Worm (Caenorhabditis elegans) whole organism, L4/young adult: ENCODE data around the gene ZK1307.7.

ENCODE experiments used
- W03F9.2 ChIP-seq: fragments of 150-350 bp; optimal IDR thresholded peaks from 2 replicates; lab custom pipeline; 2014; ENCODE audit warnings: missing biosample characterization, missing genetic modification characterization
- him-1 ChIP-seq: sonication (generic microtip); optimal IDR thresholded peaks from 2 replicates; lab custom pipeline; 2016; ENCODE audit warnings: missing genotype, missing genetic modification reagents, missing genetic modification characterization, missing compliant biosample characterization

DNA sequence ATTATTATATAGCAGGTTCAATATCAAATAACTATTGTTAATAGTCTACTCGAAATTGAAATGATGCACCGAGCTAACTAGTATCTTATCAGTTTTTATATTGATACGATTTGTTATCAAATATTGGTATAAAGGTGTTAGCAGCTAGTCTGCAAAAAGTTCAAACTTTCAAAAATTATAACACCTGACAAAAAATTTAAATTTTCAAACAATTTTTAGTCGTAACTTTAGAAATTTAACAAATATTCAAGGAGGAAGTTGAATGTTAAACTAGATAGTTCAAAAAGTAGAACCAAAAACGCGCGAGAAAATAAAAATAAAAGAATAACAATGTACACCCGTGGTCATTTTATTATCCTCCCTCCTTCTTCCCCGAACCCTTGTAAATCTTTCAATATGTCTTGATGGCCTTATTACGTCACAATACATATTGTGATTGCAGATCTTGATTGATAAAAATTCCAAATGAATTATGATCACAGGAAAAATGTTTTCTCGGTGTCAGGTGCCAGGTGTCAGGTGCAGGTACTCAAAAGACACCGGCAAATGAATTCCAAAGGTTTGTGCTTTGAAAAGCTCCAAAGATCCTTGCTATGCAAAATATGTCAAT is 19.2 kb downstream of the ZK1307.7 start, which contains the start of gene ZK1307.1:
- no peak for TF ChIP-seq him-1 (tag; lab: Kevin White, UChicago)
- TF ChIP-seq W03F9.2: no peak
